Fruit fly (Drosophila melanogaster) whole organism, embryonic: ENCODE results near the gene AOX4.

ENCODE experiments used
- Ada2b ChIP-seq: fragments of 200-800 bp; sonication (Bioruptor generic); IDR thresholded peaks from 2 replicates; pipeline ENCODE4 v1.3.6; 2022; ENCODE audit warnings: missing biosample characterization, missing genetic modification characterization
- Aef1 ChIP-seq: fragments of 200-800 bp; sonication (Bioruptor generic); IDR thresholded peaks from 3 replicates; pipeline ENCODE4 v1.3.6; 2022; ENCODE audit warnings: missing biosample characterization, missing genetic modification characterization
- Antp ChIP-seq: fragments of 200-800 bp; sonication (Bioruptor generic); optimal IDR thresholded peaks from 3 replicates; lab custom pipeline; 2016; ENCODE audit warnings: missing biosample characterization, missing genetic modification characterization
- Blimp-1 ChIP-seq: fragments of 200-800 bp; sonication (Bioruptor generic); optimal IDR thresholded peaks from 3 replicates; lab custom pipeline; 2018; ENCODE audit warnings: missing biosample characterization, missing genetic modification characterization, mild to moderate bottlenecking, moderate library complexity, missing genetic modification reagents
- Bteb2 ChIP-seq: fragments of 200-800 bp; sonication (Bioruptor generic); optimal IDR thresholded peaks from 2 replicates; lab custom pipeline; 2016; ENCODE audit warnings: missing biosample characterization, missing genetic modification characterization
- CG11085 ChIP-seq: fragments of 200-800 bp; sonication (Bioruptor generic); IDR thresholded peaks from 2 replicates; pipeline ENCODE4 v1.3.6; 2022; ENCODE audit warnings: missing biosample characterization, missing genetic modification characterization
- CG11695 ChIP-seq: fragments of 200-800 bp; sonication (Bioruptor generic); IDR thresholded peaks from 3 replicates; pipeline ENCODE4 v1.3.6; 2022; ENCODE audit warnings: missing biosample characterization, missing genetic modification characterization
- CG11696 ChIP-seq: fragments of 200-800 bp; sonication (Bioruptor generic); IDR thresholded peaks from 2 replicates; pipeline ENCODE4 v1.3.6; 2022; ENCODE audit warnings: missing biosample characterization, missing genetic modification characterization
- CG14050 ChIP-seq: fragments of 200-800 bp; sonication (Bioruptor generic); IDR thresholded peaks from 3 replicates; pipeline ENCODE4 v1.3.6; 2022; ENCODE audit warnings: missing biosample characterization, missing genetic modification characterization
- CG15479 ChIP-seq: fragments of 200-800 bp; sonication (Bioruptor generic); optimal IDR thresholded peaks from 3 replicates; lab custom pipeline; 2019; ENCODE audit warnings: missing biosample characterization, mild to moderate bottlenecking, missing genetic modification characterization, moderate library complexity
- CG17361 ChIP-seq: fragments of 200-800 bp; sonication (Bioruptor generic); IDR thresholded peaks from 3 replicates; pipeline ENCODE4 v1.3.6; 2022; ENCODE audit warnings: missing biosample characterization, missing genetic modification characterization
- CG2712 ChIP-seq: fragments of 200-800 bp; optimal IDR thresholded peaks from 3 replicates; lab custom pipeline; 2019; ENCODE audit warnings: missing biosample characterization, mild to moderate bottlenecking, missing genetic modification characterization, moderate library complexity
- CG32772 ChIP-seq: fragments of 200-800 bp; sonication (Bioruptor generic); IDR thresholded peaks from 2 replicates; pipeline ENCODE4 v1.3.6; 2022; ENCODE audit warnings: missing biosample characterization, missing genetic modification characterization
- CG3407 ChIP-seq: fragments of 200-800 bp; sonication (Bioruptor generic); optimal IDR thresholded peaks from 2 replicates; lab custom pipeline; 2018; ENCODE audit warnings: missing biosample characterization, mild to moderate bottlenecking, missing genetic modification characterization
- CG3995 ChIP-seq: fragments of 200-800 bp; sonication (Bioruptor generic); optimal IDR thresholded peaks from 3 replicates; lab custom pipeline; 2016; ENCODE audit warnings: missing biosample characterization, missing genetic modification characterization
- CG4404 ChIP-seq: fragments of 200-800 bp; sonication (Bioruptor generic); IDR thresholded peaks from 2 replicates; pipeline ENCODE4 v1.3.6; 2022; ENCODE audit warnings: missing biosample characterization, missing genetic modification characterization
- CG4424 ChIP-seq: fragments of 200-800 bp; sonication (Bioruptor generic); optimal IDR thresholded peaks from 3 replicates; lab custom pipeline; 2016; ENCODE audit warnings: missing biosample characterization, missing genetic modification characterization
- CG4820 ChIP-seq: fragments of 200-800 bp; sonication (Bioruptor generic); optimal IDR thresholded peaks from 3 replicates; lab custom pipeline; 2016; ENCODE audit warnings: missing biosample characterization, missing genetic modification characterization
- D19B ChIP-seq: fragments of 200-800 bp; sonication (Bioruptor generic); optimal IDR thresholded peaks from 2 replicates; lab custom pipeline; 2017; ENCODE audit warnings: missing biosample characterization, mild to moderate bottlenecking, missing genetic modification characterization
- Dll ChIP-seq: fragments of 200-800 bp; sonication (Bioruptor generic); IDR thresholded peaks from 4 replicates; pipeline ENCODE4 v1.3.6; 2022; ENCODE audit warnings: missing biosample characterization, missing genetic modification characterization; ENCODE audit not compliant: partially characterized antibody
- Kr ChIP-seq: fragments of 200-800 bp; sonication (Bioruptor generic); optimal IDR thresholded peaks from 2 replicates; lab custom pipeline; 2017; ENCODE audit warnings: missing biosample characterization, mild to moderate bottlenecking, missing genetic modification characterization
- Meics ChIP-seq: fragments of 200-800 bp; sonication (Bioruptor generic); optimal IDR thresholded peaks from 2 replicates; lab custom pipeline; 2017; ENCODE audit warnings: missing biosample characterization, mild to moderate bottlenecking, missing genetic modification characterization
- Mrtf ChIP-seq: fragments of 200-800 bp; sonication (Bioruptor generic); IDR thresholded peaks from 3 replicates; pipeline ENCODE4 v1.3.6; 2022; ENCODE audit warnings: missing biosample characterization, missing genetic modification characterization
- NC2β ChIP-seq: fragments of 200-800 bp; sonication (Bioruptor generic); optimal IDR thresholded peaks from 2 replicates; lab custom pipeline; 2016; ENCODE audit warnings: missing biosample characterization, missing genetic modification characterization
- Pdp1 ChIP-seq, 2 experiments: fragments of 200-800 bp; sonication (Bioruptor generic); optimal IDR thresholded peaks; 3 replicates each; lab custom pipeline; 2016; ENCODE audit warnings: missing biosample characterization in 2 of 2, missing genetic modification characterization in 2 of 2, mild to moderate bottlenecking in 1 of 2, moderate library complexity in 1 of 2
- Sox102F ChIP-seq: fragments of 200-800 bp; sonication (Bioruptor generic); optimal IDR thresholded peaks from 2 replicates; lab custom pipeline; 2018; ENCODE audit warnings: missing biosample characterization, mild to moderate bottlenecking, missing genetic modification characterization, moderate library complexity
- Sry-β ChIP-seq: fragments of 200-800 bp; sonication (Bioruptor generic); optimal IDR thresholded peaks from 2 replicates; lab custom pipeline; 2018; ENCODE audit warnings: missing biosample characterization, mild to moderate bottlenecking, missing genetic modification characterization, moderate library complexity
- bowl ChIP-seq: fragments of 200-800 bp; sonication (Bioruptor generic); IDR thresholded peaks from 2 replicates; pipeline ENCODE4 v1.3.6; 2022; ENCODE audit warnings: missing biosample characterization, missing genetic modification characterization
- bsh ChIP-seq, 2 experiments: fragments of 200-800 bp; sonication (Bioruptor generic); optimal IDR thresholded peaks; 2 replicates each; lab custom pipeline; 2017 to 2018; ENCODE audit warnings: mild to moderate bottlenecking in 2 of 2, missing biosample characterization in 2 of 2, missing genetic modification characterization in 2 of 2, moderate library complexity in 1 of 2
- crol ChIP-seq: fragments of 200-800 bp; sonication (Bioruptor generic); IDR thresholded peaks from 2 replicates; pipeline ENCODE4 v1.3.6; 2022; ENCODE audit warnings: missing biosample characterization, missing genetic modification characterization
- cwo ChIP-seq: fragments of 200-800 bp; sonication (Bioruptor generic); optimal IDR thresholded peaks from 3 replicates; lab custom pipeline; 2017; ENCODE audit warnings: missing biosample characterization, missing genetic modification characterization, mild to moderate bottlenecking, moderate library complexity, missing genetic modification reagents
- en ChIP-seq: fragments of 200-800 bp; sonication (Bioruptor generic); optimal IDR thresholded peaks from 2 replicates; lab custom pipeline; 2016; ENCODE audit warnings: missing biosample characterization, missing genetic modification characterization
- esg ChIP-seq: fragments of 200-800 bp; sonication (Bioruptor generic); conservative IDR thresholded peaks from 2 replicates; pipeline ENCODE4 v1.3.6; 2022; ENCODE audit warnings: missing biosample characterization, missing genetic modification characterization
- ftz-f1 ChIP-seq: fragments of 200-800 bp; sonication (Bioruptor generic); optimal IDR thresholded peaks from 2 replicates; lab custom pipeline; 2016; ENCODE audit warnings: missing biosample characterization, missing genetic modification characterization
- gce ChIP-seq: fragments of 200-800 bp; sonication (Bioruptor generic); IDR thresholded peaks from 3 replicates; pipeline ENCODE4 v1.3.6; 2022; ENCODE audit warnings: missing biosample characterization, missing genetic modification characterization
- gem ChIP-seq: fragments of 200-800 bp; sonication (Bioruptor generic); optimal IDR thresholded peaks from 2 replicates; lab custom pipeline; 2019; ENCODE audit warnings: missing biosample characterization, mild to moderate bottlenecking, missing genetic modification characterization, moderate library complexity
- hkb ChIP-seq, 2 experiments: fragments of 200-800 bp in 1 of 2; fragments of >200 bp in 1 of 2; sonication (Bioruptor generic) in 1 of 2; IDR thresholded peaks in 1 of 2; optimal IDR thresholded peaks in 1 of 2; 2 replicates each; pipeline versions ENCODE4 v1.3.6 to Lab custom; 2017 to 2022; ENCODE audit warnings: missing biosample characterization in 1 of 2, missing genetic modification characterization in 1 of 2
- ken ChIP-seq: fragments of 200-800 bp; sonication (Bioruptor generic); IDR thresholded peaks from 3 replicates; pipeline ENCODE4 v1.3.6; 2022; ENCODE audit warnings: missing biosample characterization, missing genetic modification characterization
- mam ChIP-seq: fragments of 200-800 bp; sonication (Bioruptor generic); optimal IDR thresholded peaks from 3 replicates; lab custom pipeline; 2016; ENCODE audit warnings: missing biosample characterization, missing genetic modification characterization
- nerfin-2 ChIP-seq: fragments of 200-800 bp; sonication (Bioruptor generic); IDR thresholded peaks from 2 replicates; pipeline ENCODE4 v1.3.6; 2022; ENCODE audit warnings: missing biosample characterization, missing genetic modification characterization; ENCODE audit not compliant: partially characterized antibody
- nom ChIP-seq: fragments of 200-800 bp; sonication (Bioruptor generic); optimal IDR thresholded peaks from 2 replicates; lab custom pipeline; 2017; ENCODE audit warnings: missing biosample characterization, missing genetic modification characterization, mild to moderate bottlenecking, moderate library complexity, missing genetic modification reagents
- oc ChIP-seq: fragments of 200-800 bp; sonication (Bioruptor generic); optimal IDR thresholded peaks from 2 replicates; lab custom pipeline; 2018; ENCODE audit warnings: missing biosample characterization, mild to moderate bottlenecking, missing genetic modification characterization, moderate library complexity
- org-1 ChIP-seq: fragments of 200-800 bp; sonication (Bioruptor generic); optimal IDR thresholded peaks from 2 replicates; lab custom pipeline; 2017; ENCODE audit warnings: missing biosample characterization, missing genetic modification characterization
- phol ChIP-seq: fragments of 200-800 bp; sonication (Bioruptor generic); optimal IDR thresholded peaks from 3 replicates; lab custom pipeline; 2018; ENCODE audit warnings: missing biosample characterization, mild to moderate bottlenecking, missing genetic modification characterization, moderate library complexity
- prd ChIP-seq, 3 experiments: fragments of >200 bp in 2 of 3; fragments of 200-800 bp in 1 of 3; sonication (Bioruptor generic) in 1 of 3; optimal IDR thresholded peaks in 2 of 3; IDR thresholded peaks in 1 of 3; 2 replicates in 2 of 3; 3 replicates in 1 of 3; pipeline versions ENCODE4 v1.3.6 to Lab custom; 2017 to 2022; ENCODE audit warnings: missing biosample characterization in 1 of 3, missing genetic modification characterization in 1 of 3
- pros ChIP-seq: fragments of 200-800 bp; sonication (Bioruptor generic); optimal IDR thresholded peaks from 3 replicates; lab custom pipeline; 2019; ENCODE audit warnings: missing biosample characterization, mild to moderate bottlenecking, missing genetic modification characterization, moderate library complexity
- sens ChIP-seq: fragments of 200-800 bp; sonication (Bioruptor generic); peaks from one replicate; lab custom pipeline; 2016; ENCODE audit warnings: missing biosample characterization, missing genetic modification characterization
- sqz ChIP-seq: fragments of 200-800 bp; sonication (Bioruptor generic); optimal IDR thresholded peaks from 3 replicates; lab custom pipeline; 2018; ENCODE audit warnings: missing biosample characterization, mild to moderate bottlenecking, missing genetic modification characterization
- trh ChIP-seq: fragments of 200-800 bp; sonication (Bioruptor generic); optimal IDR thresholded peaks from 2 replicates; lab custom pipeline; 2016; ENCODE audit warnings: missing biosample characterization, missing genetic modification characterization
- vnd ChIP-seq: fragments of 200-800 bp; sonication (Bioruptor generic); IDR thresholded peaks from 3 replicates; pipeline ENCODE4 v1.3.6; 2022; ENCODE audit warnings: missing biosample characterization, missing genetic modification characterization; ENCODE audit not compliant: partially characterized antibody
- zfh1 ChIP-seq: fragments of 200-800 bp; sonication (Bioruptor generic); IDR thresholded peaks from 3 replicates; pipeline ENCODE4 v1.3.6; 2022; ENCODE audit warnings: missing biosample characterization, missing genetic modification characterization

AOX4 gene

DNA sequence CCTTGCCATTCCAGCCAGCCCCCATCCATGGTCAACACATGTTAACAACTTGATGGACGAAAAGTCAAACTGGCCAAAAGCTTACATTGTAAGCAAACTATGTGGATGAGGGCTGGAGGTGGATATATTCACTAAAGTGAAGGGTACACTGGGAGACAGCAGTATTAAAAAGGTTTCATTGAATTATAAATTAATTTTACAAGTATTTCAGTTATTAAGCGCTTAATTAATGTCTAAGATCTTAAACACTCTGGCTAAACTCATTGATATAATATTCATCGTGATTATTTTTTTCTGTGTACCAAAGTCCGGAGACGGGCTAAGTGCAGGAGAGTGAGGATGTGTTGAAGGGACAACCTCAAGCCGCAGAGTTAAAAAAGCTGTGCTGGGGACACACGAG lies 15.9 kb upstream of the AOX4 start (continued):
- TF ChIP-seq Sry-β = no peak
- no peak for TF ChIP-seq trh
- TF ChIP-seq Aef1 (GFP tag; lab: Robert Waterston, UW) = no peak
- no peak for TF ChIP-seq Mrtf (GFP tag; lab: Robert Waterston, UW)
- peak; percentile 25 for TF ChIP-seq nom (GFP tag; lab: Kevin White, UChicago)
- no peak for TF ChIP-seq CG11085 (GFP tag; lab: Robert Waterston, UW)
- TF ChIP-seq Kr = no peak
- peak; percentile 50 for TF ChIP-seq sens
- no peak for TF ChIP-seq NC2β (GFP tag; lab: Kevin White, UChicago)
- no peak for TF ChIP-seq CG3995 (GFP tag; lab: Kevin White, UChicago)
- TF ChIP-seq CG4404 (GFP tag; lab: Robert Waterston, UW) = peak; percentile 19; the same call in 1 of the 2 replicates
- TF ChIP-seq pros = no peak
- no peak for TF ChIP-seq CG15479 (GFP tag; lab: Kevin White, UChicago)
- no peak for TF ChIP-seq mam (GFP tag; lab: Kevin White, UChicago)
- peak; percentile 40 for TF ChIP-seq CG2712 (tag; lab: Kevin White, UChicago)
- TF ChIP-seq sqz = no peak
- TF ChIP-seq cwo (GFP tag; lab: Kevin White, UChicago) = no peak
- TF ChIP-seq CG32772 = no peak
- peak; percentile 8 for TF ChIP-seq phol (tag; lab: Kevin White, UChicago)
- TF ChIP-seq Sox102F = peak; percentile 7
- no peak for TF ChIP-seq CG4820 (GFP tag; lab: Kevin White, UChicago)
- no peak for TF ChIP-seq esg
- TF ChIP-seq bsh (GFP tag; optimal IDR thresholded peaks at IDR 0.05; lab: Kevin White, UChicago) = peak in 1 of 2 experiments; percentile 21
- peak; percentile 2 for TF ChIP-seq Blimp-1 (GFP tag; lab: Kevin White, UChicago)
- no peak for TF ChIP-seq Pdp1 (GFP tag; optimal IDR thresholded peaks at IDR 0.05; lab: Kevin White, UChicago)
- TF ChIP-seq ken (GFP tag; lab: Robert Waterston, UW) = no peak
- TF ChIP-seq Bteb2 (GFP tag; lab: Kevin White, UChicago) = no peak
- TF ChIP-seq Antp (GFP tag; lab: Kevin White, UChicago) = no peak
- no peak for TF ChIP-seq bowl
- no peak for TF ChIP-seq org-1 (GFP tag; lab: Kevin White, UChicago)
- no peak for TF ChIP-seq gce (GFP tag; lab: Robert Waterston, UW)
- no peak for TF ChIP-seq CG11695
- no peak for TF ChIP-seq Dll (GFP tag; lab: Robert Waterston, UW)
- no peak for TF ChIP-seq ftz-f1 (GFP tag; lab: Kevin White, UChicago)
- TF ChIP-seq gem = peak; percentile 22
- no peak for TF ChIP-seq nerfin-2
- TF ChIP-seq Meics (GFP tag; lab: Kevin White, UChicago) = no peak
- no peak for TF ChIP-seq hkb (optimal IDR thresholded peaks at IDR 0.05; lab: Kevin White, UChicago)
- no peak for TF ChIP-seq hkb (GFP tag; IDR thresholded peaks at IDR 0.05; lab: Robert Waterston, UW)
- TF ChIP-seq D19B (GFP tag; lab: Kevin White, UChicago) = no peak
- no peak for TF ChIP-seq vnd (GFP tag; lab: Robert Waterston, UW)
- no peak for TF ChIP-seq zfh1 (GFP tag; lab: Robert Waterston, UW)
- no peak for TF ChIP-seq oc (tag; lab: Kevin White, UChicago)
- TF ChIP-seq crol (GFP tag; lab: Robert Waterston, UW) = no peak
- TF ChIP-seq CG14050 (GFP tag; lab: Robert Waterston, UW) = no peak
- no peak for TF ChIP-seq prd (optimal IDR thresholded peaks at IDR 0.05; lab: Kevin White, UChicago)
- no peak for TF ChIP-seq prd (GFP tag; IDR thresholded peaks at IDR 0.05; lab: Robert Waterston, UW)
- no peak for TF ChIP-seq Ada2b (GFP tag; lab: Robert Waterston, UW)
- TF ChIP-seq CG17361 = no peak
- TF ChIP-seq CG4424 (GFP tag; lab: Kevin White, UChicago) = no peak
- no peak for TF ChIP-seq CG11696 (GFP tag; lab: Robert Waterston, UW)
- TF ChIP-seq CG3407 (GFP tag; lab: Kevin White, UChicago) = no peak
- no peak for TF ChIP-seq en (GFP tag; lab: Kevin White, UChicago)
